Fruit fly (Drosophila melanogaster) whole organism, embryonic: ENCODE measurements around the gene Tnks.

Source experiments
- Aef1 ChIP-seq: fragments of 200-800 bp; sonication (Bioruptor generic); IDR thresholded peaks from 3 replicates; pipeline ENCODE4 v1.3.6; 2022; ENCODE audit warnings: missing biosample characterization, missing genetic modification characterization
- Antp ChIP-seq: fragments of 200-800 bp; sonication (Bioruptor generic); optimal IDR thresholded peaks from 3 replicates; lab custom pipeline; 2016; ENCODE audit warnings: missing biosample characterization, missing genetic modification characterization
- Awh ChIP-seq: fragments of 200-800 bp; sonication (Bioruptor generic); IDR thresholded peaks from 2 replicates; pipeline ENCODE4, ENCODE4 v1.3.6; 2022; ENCODE audit warnings: missing biosample characterization, missing genetic modification characterization
- CG1024 ChIP-seq: fragments of 200-800 bp; sonication (Bioruptor generic); IDR thresholded peaks from 2 replicates; pipeline ENCODE4 v1.3.6; 2022; ENCODE audit warnings: missing biosample characterization, missing genetic modification characterization
- CG10366 ChIP-seq: fragments of 200-800 bp; sonication (Bioruptor generic); IDR thresholded peaks from 2 replicates; pipeline ENCODE4 v1.3.6; 2022; ENCODE audit warnings: missing biosample characterization, missing genetic modification characterization
- CG11085 ChIP-seq: fragments of 200-800 bp; sonication (Bioruptor generic); IDR thresholded peaks from 2 replicates; pipeline ENCODE4 v1.3.6; 2022; ENCODE audit warnings: missing biosample characterization, missing genetic modification characterization
- CG12659 ChIP-seq: fragments of 200-800 bp; sonication (Bioruptor generic); optimal IDR thresholded peaks from 3 replicates; lab custom pipeline; 2017; ENCODE audit warnings: mild to moderate bottlenecking, missing biosample characterization, missing genetic modification reagents, missing genetic modification characterization
- CG1603 ChIP-seq: fragments of 200-800 bp; sonication (Bioruptor generic); optimal IDR thresholded peaks from 2 replicates; lab custom pipeline; 2019; ENCODE audit warnings: missing biosample characterization, mild to moderate bottlenecking, missing genetic modification characterization, moderate library complexity
- CG31365 ChIP-seq: fragments of 200-800 bp; sonication (Bioruptor generic); optimal IDR thresholded peaks from 2 replicates; lab custom pipeline; 2018; ENCODE audit warnings: missing biosample characterization, mild to moderate bottlenecking, missing genetic modification characterization
- CG3163 ChIP-seq: fragments of 200-800 bp; sonication (Bioruptor generic); optimal IDR thresholded peaks from 3 replicates; lab custom pipeline; 2016; ENCODE audit warnings: missing biosample characterization, missing genetic modification characterization
- CG33557 ChIP-seq: fragments of 200-800 bp; sonication (Bioruptor generic); optimal IDR thresholded peaks from 2 replicates; lab custom pipeline; 2019; ENCODE audit warnings: missing biosample characterization, mild to moderate bottlenecking, missing genetic modification characterization, moderate library complexity
- CG3726 ChIP-seq: fragments of 200-800 bp; sonication (Bioruptor generic); IDR thresholded peaks from 3 replicates; pipeline ENCODE4, ENCODE4 v1.3.6; 2022; ENCODE audit warnings: missing biosample characterization, missing genetic modification characterization
- CG3838 ChIP-seq: fragments of 200-800 bp; sonication (Bioruptor generic); optimal IDR thresholded peaks from 3 replicates; lab custom pipeline; 2016; ENCODE audit warnings: missing biosample characterization, missing genetic modification characterization
- CG7357 ChIP-seq: fragments of 200-800 bp; sonication (Bioruptor generic); IDR thresholded peaks from 3 replicates; pipeline ENCODE4 v1.3.6; 2022; ENCODE audit warnings: missing biosample characterization, missing genetic modification characterization
- CG7839 ChIP-seq: fragments of 200-800 bp; sonication (Bioruptor generic); optimal IDR thresholded peaks from 3 replicates; lab custom pipeline; 2018; ENCODE audit warnings: missing biosample characterization, mild to moderate bottlenecking, missing genetic modification characterization, moderate library complexity
- CG9727 ChIP-seq: fragments of 200-800 bp; sonication (Bioruptor generic); optimal IDR thresholded peaks from 3 replicates; lab custom pipeline; 2017; ENCODE audit warnings: missing biosample characterization, mild to moderate bottlenecking, missing genetic modification characterization
- CG9797 ChIP-seq: fragments of 200-800 bp; sonication (Bioruptor generic); optimal IDR thresholded peaks from 3 replicates; lab custom pipeline; 2018; ENCODE audit warnings: missing biosample characterization, mild to moderate bottlenecking, missing genetic modification characterization
- CrebB ChIP-seq: fragments of 200-800 bp; sonication (Bioruptor generic); optimal IDR thresholded peaks from 3 replicates; lab custom pipeline; 2018; ENCODE audit warnings: missing biosample characterization, mild to moderate bottlenecking, missing genetic modification characterization
- E2f1 ChIP-seq: fragments of 200-800 bp; sonication (Bioruptor generic); IDR thresholded peaks from 2 replicates; pipeline ENCODE4 v1.3.6; 2022; ENCODE audit warnings: missing biosample characterization, missing genetic modification characterization
- E2f2 ChIP-seq: fragments of 200-800 bp; sonication (Bioruptor generic); IDR thresholded peaks from 2 replicates; pipeline ENCODE4 v1.3.6; 2022; ENCODE audit warnings: missing biosample characterization, missing genetic modification characterization
- Fer2 ChIP-seq: fragments of 200-800 bp; sonication (Bioruptor generic); optimal IDR thresholded peaks from 2 replicates; lab custom pipeline; 2018; ENCODE audit warnings: missing biosample characterization, mild to moderate bottlenecking, missing genetic modification characterization, moderate library complexity
- GATAe ChIP-seq: fragments of 200-800 bp; sonication (Bioruptor generic); conservative IDR thresholded peaks from 2 replicates; pipeline ENCODE4 v1.3.6; 2022; ENCODE audit warnings: missing biosample characterization, missing genetic modification characterization
- H2.0 ChIP-seq: fragments of 200-800 bp; sonication (Bioruptor generic); IDR thresholded peaks from 2 replicates; pipeline ENCODE4 v1.3.6; 2022; ENCODE audit warnings: missing biosample characterization, missing genetic modification characterization
- Hand ChIP-seq: fragments of 200-800 bp; sonication (Bioruptor generic); optimal IDR thresholded peaks from 2 replicates; lab custom pipeline; 2017; ENCODE audit warnings: mild to moderate bottlenecking, missing biosample characterization, missing genetic modification reagents, missing genetic modification characterization
- Hr51 ChIP-seq, 2 experiments: fragments of 200-800 bp; sonication (Bioruptor generic); optimal IDR thresholded peaks; 2 replicates in 1 of 2; 3 replicates in 1 of 2; lab custom pipeline; 2016 to 2018; ENCODE audit warnings: missing biosample characterization in 2 of 2, missing genetic modification characterization in 2 of 2, mild to moderate bottlenecking in 1 of 2, moderate library complexity in 1 of 2
- PHDP ChIP-seq: fragments of 200-800 bp; sonication (Bioruptor generic); optimal IDR thresholded peaks from 3 replicates; lab custom pipeline; 2018; ENCODE audit warnings: missing biosample characterization, mild to moderate bottlenecking, missing genetic modification characterization, moderate library complexity
- Pdp1 ChIP-seq, 2 experiments: fragments of 200-800 bp; sonication (Bioruptor generic); optimal IDR thresholded peaks; 3 replicates each; lab custom pipeline; 2016; ENCODE audit warnings: missing biosample characterization in 2 of 2, missing genetic modification characterization in 2 of 2, mild to moderate bottlenecking in 1 of 2, moderate library complexity in 1 of 2
- Side ChIP-seq: fragments of 200-800 bp; sonication (Bioruptor generic); optimal IDR thresholded peaks from 2 replicates; lab custom pipeline; 2016; ENCODE audit warnings: missing biosample characterization, missing genetic modification characterization
- Vsx1 ChIP-seq: fragments of 200-800 bp; sonication (Bioruptor generic); optimal IDR thresholded peaks from 2 replicates; lab custom pipeline; 2017; ENCODE audit warnings: missing biosample characterization, mild to moderate bottlenecking, missing genetic modification characterization, missing genetic modification reagents
- YL-1 ChIP-seq: fragments of 200-800 bp; sonication (Bioruptor generic); optimal IDR thresholded peaks from 3 replicates; lab custom pipeline; 2017; ENCODE audit warnings: missing biosample characterization, mild to moderate bottlenecking, missing genetic modification characterization
- ash1 ChIP-seq: fragments of 200-800 bp; sonication (Bioruptor generic); optimal IDR thresholded peaks from 2 replicates; lab custom pipeline; 2018; ENCODE audit warnings: missing biosample characterization, mild to moderate bottlenecking, missing genetic modification characterization
- bowl ChIP-seq: fragments of 200-800 bp; sonication (Bioruptor generic); IDR thresholded peaks from 2 replicates; pipeline ENCODE4 v1.3.6; 2022; ENCODE audit warnings: missing biosample characterization, missing genetic modification characterization
- crp ChIP-seq, 2 experiments: fragments of 200-800 bp; sonication (Bioruptor generic); optimal IDR thresholded peaks; 2 replicates in 1 of 2; 3 replicates in 1 of 2; lab custom pipeline; 2017; ENCODE audit warnings: missing biosample characterization in 2 of 2, missing genetic modification characterization in 2 of 2, mild to moderate bottlenecking in 1 of 2, moderate library complexity in 1 of 2
- fd102C ChIP-seq: fragments of 200-800 bp; sonication (Bioruptor generic); optimal IDR thresholded peaks from 2 replicates; lab custom pipeline; 2018; ENCODE audit warnings: missing biosample characterization, mild to moderate bottlenecking, missing genetic modification characterization, moderate library complexity
- gce ChIP-seq: fragments of 200-800 bp; sonication (Bioruptor generic); IDR thresholded peaks from 3 replicates; pipeline ENCODE4 v1.3.6; 2022; ENCODE audit warnings: missing biosample characterization, missing genetic modification characterization
- gem ChIP-seq: fragments of 200-800 bp; sonication (Bioruptor generic); optimal IDR thresholded peaks from 2 replicates; lab custom pipeline; 2019; ENCODE audit warnings: missing biosample characterization, mild to moderate bottlenecking, missing genetic modification characterization, moderate library complexity
- grn ChIP-seq: fragments of 200-800 bp; sonication (Bioruptor generic); optimal IDR thresholded peaks from 3 replicates; lab custom pipeline; 2017; ENCODE audit warnings: missing biosample characterization, missing genetic modification characterization
- kah ChIP-seq: fragments of 200-800 bp; sonication (Bioruptor generic); optimal IDR thresholded peaks from 2 replicates; lab custom pipeline; 2018; ENCODE audit warnings: missing biosample characterization, mild to moderate bottlenecking, missing genetic modification characterization
- p53 ChIP-seq: fragments of 200-800 bp; sonication (Bioruptor generic); optimal IDR thresholded peaks from 2 replicates; lab custom pipeline; 2016; ENCODE audit warnings: missing biosample characterization, missing genetic modification characterization
- prd ChIP-seq, 3 experiments: fragments of >200 bp in 2 of 3; fragments of 200-800 bp in 1 of 3; sonication (Bioruptor generic) in 1 of 3; optimal IDR thresholded peaks in 2 of 3; IDR thresholded peaks in 1 of 3; 2 replicates in 2 of 3; 3 replicates in 1 of 3; pipeline versions ENCODE4 v1.3.6 to Lab custom; 2017 to 2022; ENCODE audit warnings: missing biosample characterization in 1 of 3, missing genetic modification characterization in 1 of 3
- repo ChIP-seq: fragments of 200-800 bp; sonication (Bioruptor generic); optimal IDR thresholded peaks from 2 replicates; lab custom pipeline; 2016; ENCODE audit warnings: missing biosample characterization, missing genetic modification characterization
- row ChIP-seq: fragments of 200-800 bp; sonication (Bioruptor generic); IDR thresholded peaks from 3 replicates; pipeline ENCODE4 v1.3.6; 2022; ENCODE audit warnings: missing biosample characterization, missing genetic modification characterization
- schlank ChIP-seq: fragments of 200-800 bp; sonication (Bioruptor generic); optimal IDR thresholded peaks from 2 replicates; lab custom pipeline; 2018; ENCODE audit warnings: missing biosample characterization, mild to moderate bottlenecking, missing genetic modification characterization
- sr ChIP-seq: fragments of 200-800 bp; sonication (Bioruptor generic); IDR thresholded peaks from 3 replicates; pipeline ENCODE4 v1.3.6; 2022; ENCODE audit warnings: missing biosample characterization, missing genetic modification characterization
- tio ChIP-seq: fragments of 200-800 bp; sonication (Bioruptor generic); optimal IDR thresholded peaks from 2 replicates; lab custom pipeline; 2017; ENCODE audit warnings: missing biosample characterization, missing genetic modification characterization, inconsistent platforms
- tna ChIP-seq: fragments of 200-800 bp; sonication (Bioruptor generic); IDR thresholded peaks from 2 replicates; pipeline ENCODE4 v1.3.6; 2022; ENCODE audit warnings: missing biosample characterization, missing genetic modification characterization; ENCODE audit not compliant: partially characterized antibody
- twi ChIP-seq: fragments of 200-800 bp; optimal IDR thresholded peaks from 2 replicates; lab custom pipeline; 2019; ENCODE audit warnings: missing biosample characterization, mild to moderate bottlenecking, missing genetic modification characterization, moderate library complexity
- tx ChIP-seq: fragments of 200-800 bp; sonication (Bioruptor generic); optimal IDR thresholded peaks from 2 replicates; lab custom pipeline; 2016; ENCODE audit warnings: missing biosample characterization, missing genetic modification characterization
- wek ChIP-seq: fragments of 200-800 bp; sonication (Bioruptor generic); optimal IDR thresholded peaks from 3 replicates; lab custom pipeline; 2018; ENCODE audit warnings: missing biosample characterization, mild to moderate bottlenecking, missing genetic modification characterization, moderate library complexity

The Tnks gene

dm6 chr3R:25686698-25687420, 25.8 kb upstream of the Tnks start, which contains the start of gene CLS (continued):
- TF ChIP-seq sr (GFP tag; lab: Robert Waterston, UW) (no peak), CG31365 (tag; lab: Kevin White, UChicago) (no peak), prd (optimal IDR thresholded peaks at IDR 0.05; lab: Kevin White, UChicago) (no peak), prd (GFP tag; IDR thresholded peaks at IDR 0.05; lab: Robert Waterston, UW) (no peak), Antp (GFP tag; lab: Kevin White, UChicago) (no peak), CG33557 (no peak), p53 (GFP tag; lab: Kevin White, UChicago) (no peak), CG12659 (GFP tag; lab: Kevin White, UChicago) (peak; percentile 30), CG9797 (GFP tag; lab: Kevin White, UChicago) (peak; percentile 54), CG7357 (GFP tag; lab: Robert Waterston, UW) (no peak), kah (no peak), PHDP (tag; lab: Kevin White, UChicago) (peak; percentile 7), row (GFP tag; lab: Robert Waterston, UW) (no peak), CG10366 (no peak), grn (GFP tag; lab: Kevin White, UChicago) (no peak), CG3726 (no peak), E2f1 (GFP tag; lab: Robert Waterston, UW) (no peak), CG1603 (peak; percentile 38), crp (GFP tag; optimal IDR thresholded peaks at IDR 0.05; lab: Kevin White, UChicago) (no peak), wek (GFP tag; lab: Kevin White, UChicago) (no peak), CrebB (no peak), Side (GFP tag; lab: Kevin White, UChicago) (no peak), Hr51 (GFP tag; optimal IDR thresholded peaks at IDR 0.05; lab: Kevin White, UChicago) (no peak), CG3163 (GFP tag; lab: Kevin White, UChicago) (no peak), Hand (GFP tag; lab: Kevin White, UChicago) (no peak), Fer2 (tag; lab: Kevin White, UChicago) (no peak), twi (no peak), tio (GFP tag; lab: Kevin White, UChicago) (no peak), ash1 (GFP tag; lab: Kevin White, UChicago) (no peak), Awh (GFP tag; lab: Robert Waterston, UW) (no peak), CG7839 (tag; lab: Kevin White, UChicago) (no peak), fd102C (GFP tag; lab: Kevin White, UChicago) (no peak), CG11085 (GFP tag; lab: Robert Waterston, UW) (no peak), GATAe (GFP tag; lab: Robert Waterston, UW) (no peak), schlank (tag; lab: Kevin White, UChicago) (no peak), E2f2 (GFP tag; lab: Robert Waterston, UW) (peak; percentile 94), CG3838 (GFP tag; lab: Kevin White, UChicago) (no peak), gce (GFP tag; lab: Robert Waterston, UW) (no peak), CG9727 (GFP tag; lab: Kevin White, UChicago) (no peak), gem (no peak), Vsx1 (no peak), bowl (no peak), YL-1 (GFP tag; lab: Kevin White, UChicago) (peak; percentile 15), repo (no peak), H2.0 (no peak), Pdp1 (GFP tag; optimal IDR thresholded peaks at IDR 0.05; lab: Kevin White, UChicago) (peak in 1 of 2 experiments; percentile 99), tx (GFP tag; lab: Kevin White, UChicago) (no peak), tna (GFP tag; lab: Robert Waterston, UW) (no peak), Aef1 (GFP tag; lab: Robert Waterston, UW) (no peak), CG1024 (GFP tag; lab: Robert Waterston, UW) (no peak)
